Worm (Caenorhabditis elegans): ENCODE measurements around the gene cdd-1.
"Not testable (repeated sequence)": the region's sequence is repeated elsewhere in the genome, so short reads cannot be mapped to it uniquely, and the experiment has no call there.

The cdd-1 gene

DNA sequence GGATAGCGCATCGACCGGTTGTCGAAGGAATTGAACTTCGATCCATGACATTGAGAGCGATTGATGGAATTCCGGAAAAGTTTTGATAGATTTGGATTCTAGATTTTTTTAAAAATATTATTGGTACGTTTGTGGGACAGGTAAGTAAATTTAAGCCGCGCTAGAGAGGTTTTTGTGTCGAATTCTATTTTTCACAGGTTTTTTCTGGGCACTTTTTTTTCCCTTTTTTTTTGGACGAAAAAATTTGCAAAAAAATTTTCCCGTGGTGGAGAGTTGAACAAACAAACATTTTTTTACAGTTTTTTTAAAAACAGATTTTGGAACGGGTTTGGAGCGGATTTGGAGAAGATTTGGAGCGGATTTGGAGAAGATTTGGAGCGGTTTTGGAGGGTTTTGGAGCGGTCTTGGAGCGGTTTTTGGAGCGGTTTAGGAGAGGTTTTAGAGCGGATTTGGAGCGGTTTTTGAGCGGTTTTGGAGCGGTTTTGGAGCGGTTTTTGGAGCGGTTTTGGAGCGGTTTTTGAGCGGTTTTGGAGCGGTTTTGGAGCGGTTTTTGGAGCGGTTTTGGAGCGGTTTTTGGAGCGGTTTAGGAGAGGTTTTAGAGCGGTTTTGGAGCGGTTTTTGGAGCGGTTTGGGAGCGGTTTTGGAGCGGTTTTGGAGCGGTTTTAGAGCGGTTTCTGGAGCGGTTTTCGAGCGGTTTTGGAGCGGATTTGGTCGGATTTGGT, 29.2 kb downstream of the cdd-1 start, which contains the start of gene C17H11.4:
Gene C17H11.4 (minus strand): TSS at position 51 of the 722 bp plus-strand sequence.
- not testable (repeated sequence) for TF ChIP-seq mdl-1 (tag; optimal IDR thresholded peaks at IDR 0.05); unc-62 (GFP tag; optimal IDR thresholded peaks at IDR 0.05); nhr-11 (tag; optimal IDR thresholded peaks at IDR 0.05)

DNA sequence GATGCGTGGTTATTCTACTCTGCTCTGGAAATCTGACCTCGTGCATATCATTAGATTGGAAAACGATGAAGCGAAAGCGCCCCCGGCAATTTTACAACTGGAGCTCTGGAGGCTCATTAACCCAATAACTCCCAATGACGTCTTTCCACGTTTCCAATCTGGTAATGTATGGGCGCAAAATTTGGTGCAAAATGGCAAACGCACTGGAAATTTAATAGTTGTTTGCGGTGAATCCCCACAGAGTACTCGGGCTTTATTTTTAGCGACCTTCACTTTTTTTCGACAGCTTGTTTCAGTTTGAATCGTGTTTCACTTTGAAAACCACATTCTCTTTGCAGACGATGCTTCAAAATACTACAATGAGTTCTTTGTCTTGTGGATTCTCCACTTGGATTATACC, 37.3 kb downstream of the cdd-1 start, which contains the start of gene C17H11.1:
Gene C17H11.1 (plus strand): TSS at position 301 of the 400 bp plus-strand sequence.
- TF ChIP-seq elt-1 (tag; optimal IDR thresholded peaks at IDR 0.05) = no peak
- no peak for TF ChIP-seq R02D3.7 (tag; optimal IDR thresholded peaks at IDR 0.05)
- TF ChIP-seq snpc-4 (tag; optimal IDR thresholded peaks at IDR 0.05) = no peak

DNA sequence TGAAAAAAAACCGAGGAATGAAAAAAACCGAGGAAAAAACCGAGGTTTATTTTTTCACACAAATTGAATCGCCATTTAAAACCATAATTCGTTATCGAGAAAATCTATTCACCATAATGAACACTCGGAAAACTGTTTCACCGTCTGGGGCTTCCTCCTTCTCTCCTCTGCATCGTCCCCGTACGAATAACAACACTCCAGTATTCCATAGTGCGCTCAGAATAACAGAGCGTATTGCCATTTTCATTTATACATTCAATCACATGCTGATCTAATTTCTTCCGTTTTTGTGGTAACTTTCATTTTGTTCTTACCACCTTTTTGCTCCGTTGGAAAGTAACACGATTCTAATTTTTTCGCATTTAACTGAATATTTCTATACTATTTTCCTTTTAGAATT, 41.4 kb downstream of the cdd-1 start, which contains the start of gene C17H11.2:
Gene C17H11.2 (plus strand): TSS at position 397 of the 400 bp plus-strand sequence.
- TF ChIP-seq nhr-76 (tag; optimal IDR thresholded peaks at IDR 0.05) = no peak
- no peak for TF ChIP-seq ceh-28 (tag; optimal IDR thresholded peaks at IDR 0.05)
- TF ChIP-seq elt-3 (tag; optimal IDR thresholded peaks at IDR 0.05) = no peak
- TF ChIP-seq egl-5 (tag; optimal IDR thresholded peaks at IDR 0.05) = no peak
- no peak for TF ChIP-seq unc-62 (GFP tag; optimal IDR thresholded peaks at IDR 0.05)
- peak; percentile 43 for TF ChIP-seq pha-4 (tag; optimal IDR thresholded peaks at IDR 0.05)
- TF ChIP-seq unc-39 (tag; optimal IDR thresholded peaks at IDR 0.05) = no peak
- TF ChIP-seq nhr-43 (tag; optimal IDR thresholded peaks at IDR 0.05; ENCODE audit: poor library complexity, severe bottlenecking) = no peak
- no peak for TF ChIP-seq ZK546.5 (tag; optimal IDR thresholded peaks at IDR 0.05)
- TF ChIP-seq elt-1 (tag; optimal IDR thresholded peaks at IDR 0.05) = no peak
- no peak for TF ChIP-seq fkh-10 (GFP tag; optimal IDR thresholded peaks at IDR 0.05)
- no peak for TF ChIP-seq snpc-4 (tag; optimal IDR thresholded peaks at IDR 0.05)
- TF ChIP-seq nfya-1 (tag; optimal IDR thresholded peaks at IDR 0.05; ENCODE audit: insufficient read depth) = no peak
- TF ChIP-seq elt-2 (tag; optimal IDR thresholded peaks at IDR 0.05) = peak; percentile 33
- peak; percentile 39 for TF ChIP-seq hmg-11 (tag; optimal IDR thresholded peaks at IDR 0.05)
- no peak for TF ChIP-seq sea-2 (GFP tag; optimal IDR thresholded peaks at IDR 0.05)
- TF ChIP-seq nhr-23 (tag; optimal IDR thresholded peaks at IDR 0.05) = peak; percentile 41
- TF ChIP-seq fkh-2 (tag; optimal IDR thresholded peaks at IDR 0.05) = no peak
- no peak for TF ChIP-seq lin-39 (tag; optimal IDR thresholded peaks at IDR 0.05)
- TF ChIP-seq nhr-11 (tag; optimal IDR thresholded peaks at IDR 0.05) = no peak

DNA sequence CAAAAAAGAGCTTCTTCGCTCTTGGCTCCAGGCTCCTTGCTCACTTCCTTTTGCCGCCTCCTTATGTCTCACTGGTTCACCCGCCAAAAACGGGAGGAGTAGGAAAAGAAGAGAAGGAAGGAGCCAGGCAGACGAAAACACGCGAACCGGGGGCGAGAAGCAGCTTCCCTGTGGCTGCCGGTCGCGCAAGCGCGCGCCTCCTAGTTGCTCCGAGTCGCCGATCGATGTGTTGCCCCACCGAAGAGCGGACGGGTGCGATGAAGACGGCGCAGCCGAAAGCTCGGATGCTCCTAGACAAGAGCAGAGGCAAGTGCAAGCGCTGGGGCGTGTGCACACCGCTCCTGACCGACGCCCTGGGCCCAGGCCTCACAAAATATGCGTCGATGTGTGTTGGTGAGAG, 47.4 kb downstream of the cdd-1 start:
- TF ChIP-seq ama-1 (optimal IDR thresholded peaks at IDR 0.05) = no peak
- no peak for TF ChIP-seq egl-5 (tag; optimal IDR thresholded peaks at IDR 0.05)
- peak; percentile 7 for TF ChIP-seq snpc-4 (tag; optimal IDR thresholded peaks at IDR 0.05)
- peak; percentile 11 for TF ChIP-seq ceh-28 (tag; optimal IDR thresholded peaks at IDR 0.05)
- TF ChIP-seq elt-1 (tag; optimal IDR thresholded peaks at IDR 0.05) = no peak
- no peak for TF ChIP-seq unc-39 (tag; optimal IDR thresholded peaks at IDR 0.05)
- peak; percentile 61 for TF ChIP-seq hmg-11 (tag; optimal IDR thresholded peaks at IDR 0.05)
- peak; percentile 64 for TF ChIP-seq nfya-1 (tag; optimal IDR thresholded peaks at IDR 0.05; ENCODE audit: insufficient read depth)
- no peak for TF ChIP-seq ZK546.5 (tag; optimal IDR thresholded peaks at IDR 0.05)
- no peak for TF ChIP-seq pha-4 (tag; optimal IDR thresholded peaks at IDR 0.05)
- peak; percentile 85 for TF ChIP-seq lin-39 (tag; optimal IDR thresholded peaks at IDR 0.05)
- TF ChIP-seq mdl-1 (tag; optimal IDR thresholded peaks at IDR 0.05) = no peak
- no peak for TF ChIP-seq nhr-28 (tag; optimal IDR thresholded peaks at IDR 0.05)
- peak; percentile 11 for TF ChIP-seq lin-15B (tag; optimal IDR thresholded peaks at IDR 0.05)
- TF ChIP-seq ztf-11 (tag; optimal IDR thresholded peaks at IDR 0.05) = no peak
- no peak for TF ChIP-seq unc-62 (GFP tag; optimal IDR thresholded peaks at IDR 0.05)
- TF ChIP-seq R02D3.7 (tag; optimal IDR thresholded peaks at IDR 0.05) = no peak
- peak; percentile 82 for TF ChIP-seq fkh-10 (GFP tag; optimal IDR thresholded peaks at IDR 0.05)
- TF ChIP-seq jun-1 (tag; optimal IDR thresholded peaks at IDR 0.05) = no peak
- no peak for TF ChIP-seq pqm-1 (tag; optimal IDR thresholded peaks at IDR 0.05)
- no peak for TF ChIP-seq ceh-82 (tag; optimal IDR thresholded peaks at IDR 0.05)
- peak; percentile 28 for TF ChIP-seq skn-1 (tag; optimal IDR thresholded peaks at IDR 0.05)

DNA sequence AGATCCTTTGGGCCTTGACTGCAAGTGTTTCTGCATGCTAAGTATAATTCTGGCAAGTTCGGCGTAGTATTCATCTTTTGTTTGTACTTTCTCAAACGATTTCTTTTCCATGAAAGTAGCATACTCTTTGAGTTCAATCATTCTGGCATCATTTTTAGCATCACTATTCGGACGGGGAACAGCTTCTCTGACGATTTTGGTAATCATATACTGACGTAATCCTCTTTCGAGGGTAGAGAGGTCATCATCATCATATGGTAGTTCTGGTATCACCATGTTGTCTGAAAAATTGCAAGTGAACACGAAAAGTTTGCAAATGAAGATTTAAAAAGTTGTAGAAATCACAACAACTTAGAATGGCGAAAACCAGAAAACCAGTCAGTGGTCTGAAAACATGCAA, 48.2 kb downstream of the cdd-1 start, which contains the start of gene F22F1.3:
Gene F22F1.3 (minus strand): TSS at position 281 of the 400 bp plus-strand sequence.
- TF ChIP-seq ZK546.5 (tag; optimal IDR thresholded peaks at IDR 0.05) (no peak), hmg-11 (tag; optimal IDR thresholded peaks at IDR 0.05) (no peak), zag-1 (tag; optimal IDR thresholded peaks at IDR 0.05) (no peak), nhr-237 (tag; optimal IDR thresholded peaks at IDR 0.05) (no peak), egl-5 (tag; optimal IDR thresholded peaks at IDR 0.05) (no peak), egl-27 (tag; optimal IDR thresholded peaks at IDR 0.05) (no peak), nhr-12 (tag; optimal IDR thresholded peaks at IDR 0.05) (no peak), aly-2 (tag; optimal IDR thresholded peaks at IDR 0.05) (no peak), fkh-2 (tag; optimal IDR thresholded peaks at IDR 0.05) (no peak), ceh-28 (tag; optimal IDR thresholded peaks at IDR 0.05) (no peak), mdl-1 (tag; optimal IDR thresholded peaks at IDR 0.05) (no peak), fos-1 (tag; optimal IDR thresholded peaks at IDR 0.05) (no peak), sea-2 (GFP tag; optimal IDR thresholded peaks at IDR 0.05) (no peak), ceh-9 (tag; optimal IDR thresholded peaks at IDR 0.05) (no peak), nhr-43 (tag; optimal IDR thresholded peaks at IDR 0.05; ENCODE audit: poor library complexity, severe bottlenecking) (no peak), nhr-67 (tag; optimal IDR thresholded peaks at IDR 0.05) (no peak), unc-39 (tag; optimal IDR thresholded peaks at IDR 0.05) (no peak)

Measured in whole organism, L3 larva.